Worm (Caenorhabditis elegans) whole organism, L4/young adult: ENCODE results near the gene frl-1.

Experiments
- dao-5 ChIP-seq: sonication (generic microtip); optimal IDR thresholded peaks from 2 replicates; lab custom pipeline; 2016; ENCODE audit warnings: missing genotype, missing genetic modification characterization, moderate library complexity, missing compliant biosample characterization
- him-1 ChIP-seq: sonication (generic microtip); optimal IDR thresholded peaks from 2 replicates; lab custom pipeline; 2016; ENCODE audit warnings: missing genotype, missing genetic modification reagents, missing genetic modification characterization, missing compliant biosample characterization

DNA sequence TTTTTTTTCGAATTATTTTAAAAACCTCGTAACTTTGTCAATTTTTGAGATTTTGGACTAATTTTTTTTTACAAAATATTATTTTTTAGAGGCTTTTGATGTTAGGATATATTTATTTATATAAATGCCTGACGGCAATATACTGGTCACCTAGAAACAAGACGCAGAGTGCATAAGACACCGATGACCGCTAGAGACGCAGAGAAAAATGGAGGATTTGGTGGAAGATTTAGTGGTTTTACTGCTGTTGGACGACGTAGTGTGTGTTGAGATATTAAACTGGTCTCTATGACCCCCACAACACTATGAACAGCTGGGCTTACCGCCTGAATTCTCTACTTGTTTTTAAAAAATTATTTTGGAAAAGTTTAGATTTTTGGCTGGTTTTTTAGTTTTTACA lies 8.1 kb downstream of the frl-1 start:
- TF ChIP-seq dao-5 (no peak), him-1 (tag; lab: Kevin White, UChicago) (no peak)
